Fruit fly (Drosophila melanogaster) whole organism, embryonic: ENCODE data around the gene spidey.

Experiments
- Ada2b ChIP-seq: fragments of 200-800 bp; sonication (Bioruptor generic); IDR thresholded peaks from 2 replicates; pipeline ENCODE4 v1.3.6; 2022; ENCODE audit warnings: missing biosample characterization, missing genetic modification characterization
- Aef1 ChIP-seq: fragments of 200-800 bp; sonication (Bioruptor generic); IDR thresholded peaks from 3 replicates; pipeline ENCODE4 v1.3.6; 2022; ENCODE audit warnings: missing biosample characterization, missing genetic modification characterization
- Blimp-1 ChIP-seq: fragments of 200-800 bp; sonication (Bioruptor generic); optimal IDR thresholded peaks from 3 replicates; lab custom pipeline; 2018; ENCODE audit warnings: missing biosample characterization, missing genetic modification characterization, mild to moderate bottlenecking, moderate library complexity, missing genetic modification reagents
- Bteb2 ChIP-seq: fragments of 200-800 bp; sonication (Bioruptor generic); optimal IDR thresholded peaks from 2 replicates; lab custom pipeline; 2016; ENCODE audit warnings: missing biosample characterization, missing genetic modification characterization
- CG10267 ChIP-seq: fragments of 200-800 bp; sonication (Bioruptor generic); optimal IDR thresholded peaks from 2 replicates; lab custom pipeline; 2018; ENCODE audit warnings: missing biosample characterization, mild to moderate bottlenecking, missing genetic modification characterization, moderate library complexity
- CG10366 ChIP-seq: fragments of 200-800 bp; sonication (Bioruptor generic); IDR thresholded peaks from 2 replicates; pipeline ENCODE4 v1.3.6; 2022; ENCODE audit warnings: missing biosample characterization, missing genetic modification characterization
- CG10431 ChIP-seq: fragments of 200-800 bp; sonication (Bioruptor generic); optimal IDR thresholded peaks from 3 replicates; lab custom pipeline; 2018; ENCODE audit warnings: missing biosample characterization, mild to moderate bottlenecking, missing genetic modification characterization
- CG14860 ChIP-seq: fragments of 200-800 bp; sonication (Bioruptor generic); IDR thresholded peaks from 3 replicates; pipeline ENCODE4 v1.3.6; 2022; ENCODE audit warnings: missing biosample characterization, missing genetic modification characterization; ENCODE audit not compliant: partially characterized antibody
- CG15696 ChIP-seq: fragments of 200-800 bp; sonication (Bioruptor generic); optimal IDR thresholded peaks from 2 replicates; lab custom pipeline; 2019; ENCODE audit warnings: missing biosample characterization, mild to moderate bottlenecking, missing genetic modification characterization, moderate library complexity
- CG1602 ChIP-seq: fragments of 200-800 bp; sonication (Bioruptor generic); optimal IDR thresholded peaks from 3 replicates; lab custom pipeline; 2016; ENCODE audit warnings: missing biosample characterization, missing genetic modification characterization
- CG16815 ChIP-seq: fragments of 200-800 bp; sonication (Bioruptor generic); optimal IDR thresholded peaks from 3 replicates; lab custom pipeline; 2017; ENCODE audit warnings: missing biosample characterization, mild to moderate bottlenecking, missing genetic modification characterization
- CG17802 ChIP-seq: fragments of 200-800 bp; sonication (Bioruptor generic); optimal IDR thresholded peaks from 2 replicates; lab custom pipeline; 2018; ENCODE audit warnings: missing biosample characterization, mild to moderate bottlenecking, missing genetic modification characterization, moderate library complexity
- CG17912 ChIP-seq: fragments of 200-800 bp; sonication (Bioruptor generic); optimal IDR thresholded peaks from 2 replicates; lab custom pipeline; 2018; ENCODE audit warnings: missing biosample characterization, mild to moderate bottlenecking, missing genetic modification characterization
- CG18599 ChIP-seq: fragments of 200-800 bp; sonication (Bioruptor generic); optimal IDR thresholded peaks from 3 replicates; lab custom pipeline; 2017; ENCODE audit warnings: missing biosample characterization, missing genetic modification characterization, mild to moderate bottlenecking, moderate library complexity, missing genetic modification reagents
- CG18764 ChIP-seq: fragments of 200-800 bp; sonication (Bioruptor generic); optimal IDR thresholded peaks from 3 replicates; lab custom pipeline; 2016; ENCODE audit warnings: missing biosample characterization, missing genetic modification characterization
- CG30020 ChIP-seq: fragments of 200-800 bp; optimal IDR thresholded peaks from 2 replicates; lab custom pipeline; 2019; ENCODE audit warnings: missing biosample characterization, mild to moderate bottlenecking, missing genetic modification characterization, moderate library complexity
- CG34376 ChIP-seq: fragments of 200-800 bp; sonication (Bioruptor generic); optimal IDR thresholded peaks from 2 replicates; lab custom pipeline; 2018; ENCODE audit warnings: missing biosample characterization, mild to moderate bottlenecking, missing genetic modification characterization
- CG4404 ChIP-seq: fragments of 200-800 bp; sonication (Bioruptor generic); IDR thresholded peaks from 2 replicates; pipeline ENCODE4 v1.3.6; 2022; ENCODE audit warnings: missing biosample characterization, missing genetic modification characterization
- CG5953 ChIP-seq: fragments of 200-800 bp; sonication (Bioruptor generic); IDR thresholded peaks from 2 replicates; pipeline ENCODE4 v1.3.6; 2022; ENCODE audit warnings: missing biosample characterization, missing genetic modification characterization
- CG6272 ChIP-seq: fragments of 200-800 bp; sonication (Bioruptor generic); IDR thresholded peaks from 2 replicates; pipeline ENCODE4 v1.3.6; 2022; ENCODE audit warnings: missing biosample characterization, missing genetic modification characterization
- CG7928 ChIP-seq: fragments of 200-800 bp; sonication (Bioruptor generic); optimal IDR thresholded peaks from 2 replicates; lab custom pipeline; 2017; ENCODE audit warnings: missing biosample characterization, mild to moderate bottlenecking, missing genetic modification characterization
- CG8089 ChIP-seq: fragments of 200-800 bp; sonication (Bioruptor generic); optimal IDR thresholded peaks from 3 replicates; lab custom pipeline; 2016; ENCODE audit warnings: missing biosample characterization, missing genetic modification characterization
- CG9876 ChIP-seq: fragments of 200-800 bp; sonication (Bioruptor generic); optimal IDR thresholded peaks from 2 replicates; lab custom pipeline; 2016; ENCODE audit warnings: missing biosample characterization, missing genetic modification characterization
- CkIIα-i1 ChIP-seq: fragments of 200-800 bp; sonication (Bioruptor generic); IDR thresholded peaks from 2 replicates; pipeline ENCODE4 v1.3.6; 2022; ENCODE audit warnings: missing biosample characterization, missing genetic modification characterization
- Dip3 ChIP-seq: fragments of 200-800 bp; sonication (Bioruptor generic); optimal IDR thresholded peaks from 3 replicates; lab custom pipeline; 2016; ENCODE audit warnings: missing biosample characterization, missing genetic modification characterization
- Fer3 ChIP-seq: fragments of 200-800 bp; sonication (Bioruptor generic); optimal IDR thresholded peaks from 2 replicates; lab custom pipeline; 2018; ENCODE audit warnings: missing biosample characterization, mild to moderate bottlenecking, missing genetic modification characterization, moderate library complexity
- HLHmδ ChIP-seq: fragments of 200-800 bp; sonication (Bioruptor generic); optimal IDR thresholded peaks from 2 replicates; lab custom pipeline; 2018; ENCODE audit warnings: missing biosample characterization, mild to moderate bottlenecking, missing genetic modification characterization, moderate library complexity
- Hmx ChIP-seq: fragments of 200-800 bp; sonication (Bioruptor generic); optimal IDR thresholded peaks from 2 replicates; lab custom pipeline; 2016; ENCODE audit warnings: missing biosample characterization, missing genetic modification characterization
- Oli ChIP-seq: fragments of 200-800 bp; sonication (Bioruptor generic); optimal IDR thresholded peaks from 2 replicates; lab custom pipeline; 2018; ENCODE audit warnings: missing biosample characterization, mild to moderate bottlenecking, missing genetic modification characterization, moderate library complexity
- Pdp1 ChIP-seq, 2 experiments: fragments of 200-800 bp; sonication (Bioruptor generic); optimal IDR thresholded peaks; 3 replicates each; lab custom pipeline; 2016; ENCODE audit warnings: missing biosample characterization in 2 of 2, missing genetic modification characterization in 2 of 2, mild to moderate bottlenecking in 1 of 2, moderate library complexity in 1 of 2
- Ravus ChIP-seq: fragments of 200-800 bp; sonication (Bioruptor generic); IDR thresholded peaks from 2 replicates; pipeline ENCODE4 v1.3.6; 2022; ENCODE audit warnings: missing biosample characterization, missing genetic modification characterization
- Sox100B ChIP-seq: fragments of 200-800 bp; sonication (Bioruptor generic); optimal IDR thresholded peaks from 3 replicates; lab custom pipeline; 2018; ENCODE audit warnings: missing biosample characterization, mild to moderate bottlenecking, missing genetic modification characterization
- ab ChIP-seq: fragments of 200-800 bp; sonication (Bioruptor generic); optimal IDR thresholded peaks from 2 replicates; lab custom pipeline; 2016; ENCODE audit warnings: missing biosample characterization, missing genetic modification characterization
- bcd ChIP-seq: fragments of 200-800 bp; sonication (Bioruptor generic); optimal IDR thresholded peaks from 2 replicates; lab custom pipeline; 2017; ENCODE audit warnings: missing biosample characterization, mild to moderate bottlenecking, missing genetic modification characterization
- bigmax ChIP-seq: fragments of 200-800 bp; sonication (Bioruptor generic); optimal IDR thresholded peaks from 2 replicates; lab custom pipeline; 2018; ENCODE audit warnings: missing biosample characterization, mild to moderate bottlenecking, missing genetic modification characterization
- ftz-f1 ChIP-seq: fragments of 200-800 bp; sonication (Bioruptor generic); optimal IDR thresholded peaks from 2 replicates; lab custom pipeline; 2016; ENCODE audit warnings: missing biosample characterization, missing genetic modification characterization
- gcm ChIP-seq: fragments of 200-800 bp; sonication (Bioruptor generic); optimal IDR thresholded peaks from 2 replicates; lab custom pipeline; 2019; ENCODE audit warnings: missing biosample characterization, mild to moderate bottlenecking, missing genetic modification characterization, moderate library complexity
- her ChIP-seq: fragments of 200-800 bp; sonication (Bioruptor generic); optimal IDR thresholded peaks from 2 replicates; lab custom pipeline; 2016; ENCODE audit warnings: missing biosample characterization, missing genetic modification characterization
- kah ChIP-seq: fragments of 200-800 bp; sonication (Bioruptor generic); optimal IDR thresholded peaks from 2 replicates; lab custom pipeline; 2018; ENCODE audit warnings: missing biosample characterization, mild to moderate bottlenecking, missing genetic modification characterization
- kay ChIP-seq: fragments of 200-800 bp; sonication (Bioruptor generic); optimal IDR thresholded peaks from 2 replicates; lab custom pipeline; 2016; ENCODE audit warnings: missing biosample characterization, missing genetic modification characterization
- mirr ChIP-seq: fragments of 200-800 bp; sonication (Bioruptor generic); optimal IDR thresholded peaks from 3 replicates; lab custom pipeline; 2018; ENCODE audit warnings: missing biosample characterization, mild to moderate bottlenecking, missing genetic modification characterization
- oc ChIP-seq: fragments of 200-800 bp; sonication (Bioruptor generic); optimal IDR thresholded peaks from 2 replicates; lab custom pipeline; 2018; ENCODE audit warnings: missing biosample characterization, mild to moderate bottlenecking, missing genetic modification characterization, moderate library complexity
- pan ChIP-seq, 4 experiments: fragments of >200 bp in 3 of 4; fragments of 200-800 bp in 1 of 4; sonication (Bioruptor generic) in 1 of 4; optimal IDR thresholded peaks in 3 of 4; IDR thresholded peaks in 1 of 4; 2 replicates each; pipeline versions ENCODE4 v1.3.6 to Lab custom; 2017 to 2022; ENCODE audit warnings: missing biosample characterization in 2 of 4, missing genetic modification characterization in 2 of 4, mixed read lengths in 1 of 4
- phol ChIP-seq: fragments of 200-800 bp; sonication (Bioruptor generic); optimal IDR thresholded peaks from 3 replicates; lab custom pipeline; 2018; ENCODE audit warnings: missing biosample characterization, mild to moderate bottlenecking, missing genetic modification characterization, moderate library complexity
- psq ChIP-seq: fragments of 200-800 bp; sonication (Bioruptor generic); optimal IDR thresholded peaks from 2 replicates; lab custom pipeline; 2017; ENCODE audit warnings: missing biosample characterization, missing genetic modification characterization
- seq ChIP-seq: fragments of 200-800 bp; sonication (Bioruptor generic); IDR thresholded peaks from 2 replicates; pipeline ENCODE4 v1.3.6; 2022; ENCODE audit warnings: missing biosample characterization, missing genetic modification characterization
- sim ChIP-seq: fragments of 200-800 bp; sonication (Bioruptor generic); IDR thresholded peaks from 2 replicates; pipeline ENCODE4 v1.3.6; 2022; ENCODE audit warnings: missing biosample characterization, missing genetic modification characterization
- stc ChIP-seq: fragments of 200-800 bp; sonication (Bioruptor generic); IDR thresholded peaks from 2 replicates; pipeline ENCODE4 v1.3.6; 2022; ENCODE audit warnings: missing biosample characterization, missing genetic modification characterization
- unpg ChIP-seq: fragments of 200-800 bp; sonication (Bioruptor generic); optimal IDR thresholded peaks from 3 replicates; lab custom pipeline; 2018; ENCODE audit warnings: missing biosample characterization, mild to moderate bottlenecking, missing genetic modification characterization, moderate library complexity

The spidey gene

DNA sequence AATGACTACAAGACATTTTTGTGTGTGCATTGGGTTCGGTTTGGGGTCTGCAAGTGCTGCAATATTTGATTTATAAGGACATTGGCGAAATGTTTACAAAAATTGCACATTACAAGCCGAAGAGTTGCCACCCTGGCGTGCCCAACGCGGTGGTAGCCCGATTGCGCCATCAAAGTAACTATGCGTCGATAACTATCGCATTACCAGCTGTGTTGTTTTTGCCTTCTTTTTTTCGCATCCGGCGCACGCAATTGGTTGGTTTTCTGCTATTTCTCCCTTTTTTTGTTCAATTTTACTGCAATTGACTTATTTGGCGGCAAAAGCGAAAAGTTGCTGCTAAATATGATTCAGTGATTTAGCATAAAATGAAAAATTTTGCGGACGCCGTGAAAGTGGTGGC lies 25.9 kb downstream of the spidey start, which contains the start of gene RpS14b (continued):
- TF ChIP-seq CG18599 (GFP tag; lab: Kevin White, UChicago) (peak; percentile 74), kah (GFP tag; lab: Kevin White, UChicago) (peak; percentile 7), CG7928 (GFP tag; lab: Kevin White, UChicago) (no peak), psq (GFP tag; lab: Kevin White, UChicago) (no peak), Blimp-1 (GFP tag; lab: Kevin White, UChicago) (no peak), CG4404 (no peak), CG34376 (GFP tag; lab: Kevin White, UChicago) (peak; percentile 79), CG30020 (tag; lab: Kevin White, UChicago) (peak; percentile 14), unpg (peak; percentile 51), bcd (GFP tag; lab: Kevin White, UChicago) (peak; percentile 76), Dip3 (GFP tag; lab: Kevin White, UChicago) (peak; percentile 57), phol (tag; lab: Kevin White, UChicago) (peak; percentile 59), CG5953 (GFP tag; lab: Robert Waterston, UW) (no peak), CG14860 (peak; percentile 55; the same call in 2 of the 3 replicates), CG10431 (peak; percentile 39), her (GFP tag; lab: Kevin White, UChicago) (peak; percentile 63), CG17802 (tag; lab: Kevin White, UChicago) (no peak), CG6272 (GFP tag; lab: Robert Waterston, UW) (peak; percentile 41; the same call in 1 of the 2 replicates), Bteb2 (GFP tag; lab: Kevin White, UChicago) (peak; percentile 55), CG8089 (GFP tag; lab: Kevin White, UChicago) (no peak), CG16815 (GFP tag; lab: Kevin White, UChicago) (no peak), ab (peak; percentile 3), mirr (peak; percentile 86), Sox100B (GFP tag; lab: Kevin White, UChicago) (peak; percentile 45), HLHmδ (GFP tag; lab: Kevin White, UChicago) (peak; percentile 59), Pdp1 (GFP tag; optimal IDR thresholded peaks at IDR 0.05; lab: Kevin White, UChicago) (peak; percentile 31 to 68), CG9876 (no peak), oc (tag; lab: Kevin White, UChicago) (no peak), bigmax (GFP tag; lab: Kevin White, UChicago) (peak; percentile 6), gcm (peak; percentile 18), CG10366 (GFP tag; lab: Robert Waterston, UW) (peak; percentile 58), seq (GFP tag; lab: Robert Waterston, UW) (no peak; the same call in 1 of the 2 replicates), stc (peak; percentile 65; the same call in 1 of the 2 replicates), CG15696 (tag; lab: Kevin White, UChicago) (no peak), CG10267 (tag; lab: Kevin White, UChicago) (peak; percentile 40), kay (no peak), CkIIα-i1 (GFP tag; lab: Robert Waterston, UW) (0 out of 2 replicates have a peak, but pooled peaks have one; percentile 26), CG18764 (GFP tag; lab: Kevin White, UChicago) (peak; percentile 31), sim (peak; percentile 42; the same call in 1 of the 2 replicates), Fer3 (tag; lab: Kevin White, UChicago) (peak; percentile 58), Ravus (GFP tag; lab: Robert Waterston, UW) (no peak), ftz-f1 (no peak), Hmx (GFP tag; lab: Kevin White, UChicago) (no peak), pan (optimal IDR thresholded peaks at IDR 0.05; lab: Kevin White, UChicago) (no peak), pan (GFP tag; optimal IDR thresholded peaks at IDR 0.05 in 1 of 2, IDR thresholded peaks at IDR 0.05 in 1 of 2) (peak in 1 of 2 experiments; percentile 74), Aef1 (GFP tag; lab: Robert Waterston, UW) (peak; percentile 70), Ada2b (peak; percentile 47; the same call in 1 of the 2 replicates), CG17912 (GFP tag; lab: Kevin White, UChicago) (peak; percentile 62), Oli (no peak), CG1602 (no peak)
